Worm (Caenorhabditis elegans) whole organism, late embryonic: Measurements from ENCODE around the gene Y22D7AR.6.

Experiments used
- Y22D7AL.16 ChIP-seq: sonication (generic microtip); optimal IDR thresholded peaks from 2 replicates; lab custom pipeline; 2016; ENCODE audit warnings: missing genetic modification characterization, missing compliant biosample characterization
- ceh-9 ChIP-seq: sonication (generic microtip); optimal IDR thresholded peaks from 2 replicates; lab custom pipeline; 2016; ENCODE audit warnings: mild to moderate bottlenecking, missing genetic modification characterization, inconsistent platforms, missing compliant biosample characterization
- fkh-6 ChIP-seq: sonication (generic microtip); optimal IDR thresholded peaks from 2 replicates; lab custom pipeline; 2016; ENCODE audit warnings: missing genetic modification characterization, missing compliant biosample characterization
- gmeb-2 ChIP-seq: sonication (generic microtip); optimal IDR thresholded peaks from 2 replicates; lab custom pipeline; 2016; ENCODE audit warnings: missing genetic modification characterization, inconsistent platforms, missing compliant biosample characterization
- hlh-15 ChIP-seq: sonication (generic microtip); optimal IDR thresholded peaks from 2 replicates; lab custom pipeline; 2016; ENCODE audit warnings: missing genetic modification characterization, missing compliant biosample characterization
- hlh-6 ChIP-seq: sonication (generic microtip); optimal IDR thresholded peaks from 2 replicates; lab custom pipeline; 2016; ENCODE audit warnings: missing genotype, missing genetic modification characterization, missing compliant biosample characterization
- hlh-8 ChIP-seq: sonication (generic microtip); optimal IDR thresholded peaks from 2 replicates; lab custom pipeline; 2016; ENCODE audit warnings: missing genotype, missing genetic modification characterization, missing compliant biosample characterization
- nfya-1 ChIP-seq: sonication (generic microtip); optimal IDR thresholded peaks from 2 replicates; lab custom pipeline; 2017; ENCODE audit warnings: missing genetic modification characterization, mild to moderate bottlenecking, missing compliant biosample characterization, antibody characterized with exemption, moderate library complexity
- nhr-232 ChIP-seq: sonication (generic microtip); optimal IDR thresholded peaks from 2 replicates; lab custom pipeline; 2016; ENCODE audit warnings: missing genetic modification characterization, missing compliant biosample characterization
- pat-9 ChIP-seq: fragments of 200-800 bp; sonication (Bioruptor generic); optimal IDR thresholded peaks from 2 replicates; lab custom pipeline; 2018; ENCODE audit warnings: mild to moderate bottlenecking, missing genetic modification characterization, moderate library complexity, missing compliant biosample characterization
- pax-1 ChIP-seq: fragments of 150-350 bp; optimal IDR thresholded peaks from 2 replicates; lab custom pipeline; 2014; ENCODE audit warnings: missing biosample characterization, missing genetic modification characterization
- pqm-1 ChIP-seq: sonication (generic microtip); optimal IDR thresholded peaks from 2 replicates; lab custom pipeline; 2016; ENCODE audit warnings: missing genetic modification characterization, missing compliant biosample characterization
- sdc-2 ChIP-seq: sonication (generic microtip); optimal IDR thresholded peaks from 2 replicates; lab custom pipeline; 2016; ENCODE audit warnings: missing genotype, missing genetic modification characterization, missing compliant biosample characterization
- sox-2 ChIP-seq: fragments of 200-800 bp; sonication (Bioruptor generic); IDR thresholded peaks from 2 replicates; pipeline ENCODE4 v1.3.6; 2022; ENCODE audit warnings: missing genetic modification reagents, missing genetic modification characterization, missing compliant biosample characterization
- syd-9 ChIP-seq: sonication (generic microtip); optimal IDR thresholded peaks from 2 replicates; lab custom pipeline; 2016; ENCODE audit warnings: mild to moderate bottlenecking, missing genetic modification characterization, moderate library complexity, missing compliant biosample characterization
- tbx-2 ChIP-seq: sonication (generic microtip); optimal IDR thresholded peaks from 2 replicates; lab custom pipeline; 2016; ENCODE audit warnings: missing genetic modification characterization, missing compliant biosample characterization
- unc-42 ChIP-seq: sonication (generic microtip); optimal IDR thresholded peaks from 2 replicates; lab custom pipeline; 2016; ENCODE audit warnings: missing genotype, missing genetic modification characterization, missing compliant biosample characterization
- unc-86 ChIP-seq: sonication (generic microtip); optimal IDR thresholded peaks from 2 replicates; lab custom pipeline; 2016; ENCODE audit warnings: missing genetic modification characterization, missing compliant biosample characterization

Y22D7AR.6 gene

ce11 chrIII:1626524-1626923, 50.0 kb downstream of the Y22D7AR.6 start, which contains the start of gene Y22D7AL.4:
Gene Y22D7AL.4, plus strand, starts transcription at chrIII:1626632.
- TF ChIP-seq pax-1 = no peak
- TF ChIP-seq unc-42 (tag; lab: Kevin White, UChicago) = no peak
- TF ChIP-seq pat-9 (tag; lab: Kevin White, UChicago) = no peak
- no peak for TF ChIP-seq hlh-15 (tag; lab: Kevin White, UChicago)
- no peak for TF ChIP-seq ceh-9 (tag; lab: Kevin White, UChicago)
- no peak for TF ChIP-seq Y22D7AL.16
- no peak for TF ChIP-seq unc-86
- TF ChIP-seq hlh-6 (tag; lab: Kevin White, UChicago) = no peak
- TF ChIP-seq pqm-1 = no peak
- TF ChIP-seq gmeb-2 (tag; lab: Kevin White, UChicago) = no peak
- TF ChIP-seq tbx-2 (tag; lab: Kevin White, UChicago) = no peak
- TF ChIP-seq sox-2 (GFP tag; lab: Robert Waterston, UW) = no peak
- no peak for TF ChIP-seq sdc-2 (tag; lab: Kevin White, UChicago)
- TF ChIP-seq nhr-232 (tag; lab: Kevin White, UChicago) = no peak
- TF ChIP-seq nfya-1 (tag; lab: Kevin White, UChicago) = no peak

- TF ChIP-seq syd-9 (tag; lab: Kevin White, UChicago) = no peak
- no peak for TF ChIP-seq hlh-8
- no peak for TF ChIP-seq fkh-6 (tag; lab: Kevin White, UChicago)
Measured at ce11 chrIII:1625660-1626275, 50.8 kb downstream of the Y22D7AR.6 start.
